Fruit fly (Drosophila melanogaster) whole organism, pupa: ENCODE measurements around the gene BNIP3.
A peak's percentile ranks its signal among the peaks of the same experiment; 100 is the strongest.

Source experiments
- CG10348 ChIP-seq: fragments of 200-800 bp; sonication (Bioruptor generic); IDR thresholded peaks from 2 replicates; pipeline ENCODE4 v1.3.6; 2022; ENCODE audit warnings: missing biosample characterization, missing genetic modification characterization
- CG12605 ChIP-seq: fragments of 200-800 bp; sonication (Bioruptor generic); IDR thresholded peaks from 2 replicates; pipeline ENCODE4 v1.3.6; 2022; ENCODE audit warnings: missing biosample characterization, missing genetic modification characterization
- CG13204 ChIP-seq: fragments of 200-800 bp; sonication (Bioruptor generic); optimal IDR thresholded peaks from 2 replicates; lab custom pipeline; 2018; ENCODE audit warnings: missing biosample characterization, mild to moderate bottlenecking, missing genetic modification characterization, moderate library complexity
- CG14655 ChIP-seq: fragments of 200-800 bp; sonication (Bioruptor generic); optimal IDR thresholded peaks from 3 replicates; lab custom pipeline; 2017; ENCODE audit warnings: mild to moderate bottlenecking, missing biosample characterization, missing genetic modification reagents, missing genetic modification characterization
- CG15710 ChIP-seq: fragments of 200-800 bp; sonication (Bioruptor generic); optimal IDR thresholded peaks from 2 replicates; lab custom pipeline; 2018; ENCODE audit warnings: missing biosample characterization, mild to moderate bottlenecking, missing genetic modification characterization, moderate library complexity
- CG17806 ChIP-seq: fragments of 200-800 bp; sonication (Bioruptor generic); optimal IDR thresholded peaks from 2 replicates; lab custom pipeline; 2018; ENCODE audit warnings: missing biosample characterization, mild to moderate bottlenecking, missing genetic modification characterization, moderate library complexity
- CG32121 ChIP-seq: fragments of 200-800 bp; sonication (Bioruptor generic); IDR thresholded peaks from 2 replicates; pipeline ENCODE4 v1.3.6; 2022; ENCODE audit warnings: missing biosample characterization, missing genetic modification characterization
- CG34367 ChIP-seq: fragments of 200-800 bp; sonication (Bioruptor generic); optimal IDR thresholded peaks from 2 replicates; lab custom pipeline; 2018; ENCODE audit warnings: missing biosample characterization, mild to moderate bottlenecking, missing genetic modification characterization
- CG4496 ChIP-seq: fragments of 200-800 bp; sonication (Bioruptor generic); IDR thresholded peaks from 3 replicates; pipeline ENCODE4 v1.3.6; 2022; ENCODE audit warnings: missing biosample characterization, missing genetic modification characterization
- CG8159 ChIP-seq: fragments of 200-800 bp; sonication (Bioruptor generic); optimal IDR thresholded peaks from 3 replicates; lab custom pipeline; 2018; ENCODE audit warnings: missing biosample characterization, mild to moderate bottlenecking, missing genetic modification characterization, moderate library complexity
- CG8301 ChIP-seq: fragments of 200-800 bp; sonication (Bioruptor generic); optimal IDR thresholded peaks from 2 replicates; lab custom pipeline; 2018; ENCODE audit warnings: missing biosample characterization, mild to moderate bottlenecking, missing genetic modification characterization
- CG9948 ChIP-seq: fragments of 200-800 bp; sonication (Bioruptor generic); optimal IDR thresholded peaks from 2 replicates; lab custom pipeline; 2018; ENCODE audit warnings: missing biosample characterization, mild to moderate bottlenecking, missing genetic modification characterization, moderate library complexity
- D1 ChIP-seq: fragments of 200-800 bp; sonication (Bioruptor generic); optimal IDR thresholded peaks from 2 replicates; lab custom pipeline; 2018; ENCODE audit warnings: missing biosample characterization, mild to moderate bottlenecking, missing genetic modification characterization, moderate library complexity
- EcR ChIP-seq: fragments of 200-800 bp; sonication (Bioruptor generic); optimal IDR thresholded peaks from 3 replicates; lab custom pipeline; 2019; ENCODE audit warnings: missing biosample characterization, missing genetic modification characterization, mild to moderate bottlenecking, moderate library complexity, missing genetic modification reagents
- Ets98B ChIP-seq: fragments of 200-800 bp; sonication (Bioruptor generic); IDR thresholded peaks from 2 replicates; pipeline ENCODE4 v1.3.6; 2022; ENCODE audit warnings: missing biosample characterization, missing genetic modification characterization
- Pif1A ChIP-seq: fragments of 200-800 bp; sonication (Bioruptor generic); optimal IDR thresholded peaks from 3 replicates; lab custom pipeline; 2016; ENCODE audit warnings: missing biosample characterization, missing genetic modification characterization
- Pif1B ChIP-seq: fragments of 200-800 bp; sonication (Bioruptor generic); optimal IDR thresholded peaks from 3 replicates; lab custom pipeline; 2016; ENCODE audit warnings: missing biosample characterization, missing genetic modification characterization
- Snoo ChIP-seq: fragments of 200-800 bp; sonication (Bioruptor generic); optimal IDR thresholded peaks from 3 replicates; lab custom pipeline; 2017; ENCODE audit warnings: missing biosample characterization, mild to moderate bottlenecking, missing genetic modification characterization, inconsistent platforms
- fd96Ca ChIP-seq: fragments of 200-800 bp; sonication (Bioruptor generic); IDR thresholded peaks from 3 replicates; pipeline ENCODE4 v1.3.6; 2022; ENCODE audit warnings: missing biosample characterization, missing genetic modification characterization
- gl ChIP-seq: fragments of 200-800 bp; sonication (Bioruptor generic); optimal IDR thresholded peaks from 2 replicates; lab custom pipeline; 2018; ENCODE audit warnings: missing biosample characterization, mild to moderate bottlenecking, missing genetic modification characterization
- rn ChIP-seq: fragments of 200-800 bp; sonication (Bioruptor generic); IDR thresholded peaks from 2 replicates; pipeline ENCODE4 v1.3.6; 2022; ENCODE audit warnings: missing biosample characterization, missing genetic modification characterization

BNIP3 gene

DNA sequence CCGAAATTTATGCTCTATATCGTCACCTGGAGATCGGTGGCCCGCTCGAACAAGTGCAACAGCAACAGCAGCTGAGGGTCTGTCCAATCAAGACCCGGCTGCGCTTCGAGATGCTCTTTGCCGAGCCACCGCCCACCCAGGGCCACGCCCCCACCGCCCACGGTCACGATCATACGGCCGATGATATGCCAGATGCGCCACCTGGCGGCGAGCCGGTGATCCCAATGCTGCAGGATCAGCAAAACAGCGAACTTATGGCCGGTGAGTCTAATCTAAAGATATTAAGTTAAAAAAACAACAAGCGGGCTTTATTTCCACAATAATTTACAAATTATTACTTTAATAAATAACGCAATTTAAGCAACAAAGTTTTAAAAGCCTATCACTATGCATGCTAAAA is 21.0 kb downstream of the BNIP3 start:
- no peak for TF ChIP-seq CG8301 (tag; lab: Kevin White, UChicago)
- peak; percentile 29 for TF ChIP-seq D1 (tag; lab: Kevin White, UChicago)
- 0 out of 2 replicates have a peak, but pooled peaks have one; percentile 18 for TF ChIP-seq CG32121 (GFP tag; lab: Robert Waterston, UW)

DNA sequence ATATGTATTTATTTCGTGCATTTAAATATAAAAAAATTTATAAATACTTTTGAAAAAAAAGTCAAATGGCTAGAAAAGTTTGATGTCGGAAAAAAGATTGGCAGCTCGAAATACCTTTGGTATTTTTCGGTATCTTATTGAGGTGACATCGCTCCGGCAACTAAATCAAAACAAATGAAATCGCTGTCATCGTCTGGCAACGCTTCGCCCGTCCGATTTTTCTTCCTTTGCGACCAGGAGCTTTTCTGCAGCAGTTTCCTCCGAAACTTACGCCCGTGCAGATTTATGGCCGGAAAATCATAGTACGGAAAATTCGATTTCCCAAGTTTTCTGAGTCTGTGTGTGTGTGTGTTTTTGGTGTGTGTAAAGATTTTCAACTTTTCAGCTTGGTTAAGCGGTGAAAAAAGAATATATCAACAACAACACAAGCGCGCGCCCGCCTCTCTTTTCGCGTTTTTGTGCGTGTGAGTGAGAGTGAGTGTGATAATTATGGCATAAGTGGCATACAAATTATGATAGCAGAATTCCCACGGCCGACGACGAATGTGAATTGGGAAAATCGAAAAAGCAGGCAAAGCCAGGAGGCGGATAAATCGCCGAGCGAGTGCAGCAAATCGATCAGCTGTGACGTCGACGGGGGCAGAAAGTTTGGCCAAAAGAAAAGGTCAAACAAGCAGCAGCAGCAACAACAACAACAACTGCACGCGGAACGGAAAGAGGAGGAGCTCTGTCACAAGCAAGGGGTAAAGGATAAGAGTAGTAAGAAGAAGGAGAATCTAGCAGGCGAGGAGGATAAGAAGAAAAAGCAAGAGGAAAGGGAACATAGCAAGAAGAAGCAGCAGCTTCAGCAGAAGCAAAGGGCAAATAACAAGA is 21.8 kb downstream of the BNIP3 start, which contains the start of gene CG32425:
CG32425 (plus strand) TSS at position 200 of the 873 bp plus-strand sequence.
- no peak for TF ChIP-seq CG8301 (tag; lab: Kevin White, UChicago)
- TF ChIP-seq fd96Ca (GFP tag; lab: Robert Waterston, UW), result no peak
- TF ChIP-seq gl, result peak; percentile 26
- TF ChIP-seq CG32121 (GFP tag; lab: Robert Waterston, UW), result no peak
- TF ChIP-seq D1 (tag; lab: Kevin White, UChicago), result no peak
- no peak for TF ChIP-seq CG34367 (tag; lab: Kevin White, UChicago)
- TF ChIP-seq Ets98B (GFP tag; lab: Robert Waterston, UW), result 0 out of 2 replicates have a peak, but pooled peaks have one; percentile 19
- TF ChIP-seq Pif1B (GFP tag; lab: Kevin White, UChicago), result no peak
- TF ChIP-seq EcR (GFP tag; lab: Kevin White, UChicago), result peak; percentile 32
- TF ChIP-seq rn (GFP tag; lab: Robert Waterston, UW), result no peak
- no peak for TF ChIP-seq Snoo (tag; lab: Kevin White, UChicago)
- peak; percentile 1 for TF ChIP-seq CG17806 (tag; lab: Kevin White, UChicago)
- TF ChIP-seq CG14655 (GFP tag; lab: Kevin White, UChicago), result no peak
- TF ChIP-seq CG12605, result no peak
- TF ChIP-seq CG4496 (GFP tag; lab: Robert Waterston, UW), result peak; percentile 61; the same call in 1 of the 3 replicates
- no peak for TF ChIP-seq CG10348 (GFP tag; lab: Robert Waterston, UW)
- no peak for TF ChIP-seq Pif1A (GFP tag; lab: Kevin White, UChicago)
- TF ChIP-seq CG9948 (tag; lab: Kevin White, UChicago), result no peak
- no peak for TF ChIP-seq CG13204 (GFP tag; lab: Kevin White, UChicago)
- no peak for TF ChIP-seq CG8159 (tag; lab: Kevin White, UChicago)
- no peak for TF ChIP-seq CG15710 (tag; lab: Kevin White, UChicago)
- TF ChIP-seq, all 21 proteins: peak for 5

DNA sequence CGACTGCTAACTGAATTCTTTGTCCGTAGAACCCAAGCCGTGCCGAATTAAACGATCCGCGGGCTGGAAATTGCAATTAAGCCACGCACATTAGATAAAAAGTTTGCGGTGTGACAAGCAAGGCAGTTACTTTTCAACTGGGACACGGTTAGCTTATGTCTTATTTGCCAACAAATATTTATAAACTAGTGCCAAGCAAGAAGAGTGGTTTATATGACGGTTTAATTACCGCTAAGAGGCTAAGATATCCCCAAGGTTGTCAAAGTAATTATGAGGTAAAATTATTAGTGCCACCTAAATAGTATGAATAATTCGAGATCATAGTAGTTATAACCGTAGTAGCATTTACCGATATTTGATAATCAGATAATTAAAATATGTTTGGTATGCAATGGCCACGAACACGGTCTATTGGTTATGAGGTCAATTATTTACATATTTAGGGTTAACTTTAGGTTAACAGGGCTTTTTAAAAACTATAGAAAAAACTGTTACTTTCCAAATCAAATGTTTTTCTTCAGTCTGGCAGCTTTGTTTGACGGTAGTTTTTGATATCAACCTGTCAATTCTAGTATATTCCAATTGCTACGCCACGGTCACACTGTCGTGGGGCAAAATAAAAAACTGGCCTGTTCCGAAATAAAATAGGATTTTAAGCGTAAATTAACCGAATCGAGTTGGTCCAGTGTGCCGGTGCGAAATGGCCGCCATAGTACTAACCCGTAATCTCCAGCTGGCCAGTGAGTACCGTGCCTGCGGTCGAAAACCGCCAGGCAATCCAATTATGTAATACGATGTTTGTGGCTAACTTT is 24.2 kb downstream of the BNIP3 start, which contains the start of gene ZnT77C:
ZnT77C (minus strand) TSS at position 142 of the 812 bp plus-strand sequence.
- TF ChIP-seq fd96Ca (GFP tag; lab: Robert Waterston, UW) (no peak), Pif1B (GFP tag; lab: Kevin White, UChicago) (no peak), CG15710 (tag; lab: Kevin White, UChicago) (no peak), D1 (tag; lab: Kevin White, UChicago) (no peak), Pif1A (GFP tag; lab: Kevin White, UChicago) (no peak), CG14655 (GFP tag; lab: Kevin White, UChicago) (no peak), CG12605 (no peak), CG17806 (tag; lab: Kevin White, UChicago) (no peak), CG10348 (GFP tag; lab: Robert Waterston, UW) (no peak), EcR (GFP tag; lab: Kevin White, UChicago) (no peak), Snoo (tag; lab: Kevin White, UChicago) (no peak)

DNA sequence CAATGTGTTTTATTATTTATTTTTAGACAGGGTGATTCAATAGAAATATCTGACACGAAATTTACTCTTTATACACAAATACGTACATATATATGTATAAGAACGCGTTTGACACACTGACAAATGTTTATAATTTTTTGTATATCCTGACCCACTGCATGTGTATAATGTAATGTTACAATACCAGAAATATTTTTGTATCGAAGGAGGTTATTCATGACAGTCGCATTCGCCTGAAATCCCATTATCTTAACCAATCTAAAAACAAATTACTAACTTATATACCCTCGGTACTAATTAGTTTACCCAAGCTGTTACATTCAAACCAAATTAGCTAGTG is 25.0 kb downstream of the BNIP3 start:
- TF ChIP-seq CG14655 (GFP tag; lab: Kevin White, UChicago) (no peak), Ets98B (GFP tag; lab: Robert Waterston, UW) (peak; percentile 24), gl (no peak), CG32121 (GFP tag; lab: Robert Waterston, UW) (peak; percentile 23; the same call in 1 of the 2 replicates), CG8301 (tag; lab: Kevin White, UChicago) (peak; percentile 7)

DNA sequence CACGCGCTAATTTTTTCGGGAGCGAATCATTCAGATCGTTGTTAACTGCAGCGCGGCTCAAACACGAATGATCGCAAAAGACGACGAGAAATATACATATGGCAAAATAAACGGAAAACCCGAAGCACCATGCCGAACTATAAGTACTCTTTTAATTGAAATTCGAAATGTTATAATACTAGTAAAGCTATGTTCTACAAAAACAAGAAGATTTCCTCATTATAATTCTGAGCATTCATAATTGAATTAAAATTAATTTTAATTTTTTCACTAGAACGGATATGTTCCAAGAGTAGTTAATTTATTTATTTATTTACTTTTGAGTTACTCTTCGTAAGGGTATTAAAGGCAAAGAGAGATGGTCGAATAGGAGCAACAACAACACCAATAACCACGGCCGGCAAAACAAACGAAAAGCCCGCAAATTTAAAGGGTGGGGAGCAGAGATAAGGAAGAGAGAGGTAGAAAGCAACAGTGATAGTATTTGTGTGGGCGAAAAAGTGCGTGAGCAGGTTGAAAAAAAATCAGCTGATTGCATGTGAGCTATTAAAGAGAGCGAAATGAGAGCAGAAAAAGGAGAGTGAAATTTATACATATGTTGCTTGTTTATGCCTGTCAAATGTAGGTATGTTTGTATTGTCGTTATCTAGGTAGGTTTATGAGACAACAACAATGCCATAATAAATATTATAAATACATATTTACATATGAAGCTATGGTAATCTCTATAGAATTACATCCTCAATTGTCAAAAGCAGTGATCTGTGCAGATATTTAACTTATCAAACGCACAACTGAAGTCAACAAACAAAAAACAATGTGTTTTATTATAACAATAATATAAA is 25.6 kb downstream of the BNIP3 start:
- peak; percentile 82 for TF ChIP-seq CG8301 (tag; lab: Kevin White, UChicago)
- TF ChIP-seq CG8159 (tag; lab: Kevin White, UChicago), result peak; percentile 90
- TF ChIP-seq CG9948 (tag; lab: Kevin White, UChicago), result peak; percentile 81
- TF ChIP-seq Snoo (tag; lab: Kevin White, UChicago), result peak; percentile 89
- TF ChIP-seq CG15710 (tag; lab: Kevin White, UChicago), result peak; percentile 89
- TF ChIP-seq CG17806 (tag; lab: Kevin White, UChicago), result peak; percentile 85
- 0 out of 2 replicates have a peak, but pooled peaks have one; percentile 35 for TF ChIP-seq rn (GFP tag; lab: Robert Waterston, UW)
- peak; percentile 67 for TF ChIP-seq D1 (tag; lab: Kevin White, UChicago)
- peak; percentile 83 for TF ChIP-seq CG34367 (tag; lab: Kevin White, UChicago)
- TF ChIP-seq gl, result peak; percentile 18
- TF ChIP-seq Ets98B (GFP tag; lab: Robert Waterston, UW), result peak; percentile 87
- TF ChIP-seq CG14655 (GFP tag; lab: Kevin White, UChicago), result peak; percentile 85
- TF ChIP-seq EcR (GFP tag; lab: Kevin White, UChicago), result peak; percentile 36
- peak; percentile 84 for TF ChIP-seq Pif1B (GFP tag; lab: Kevin White, UChicago)
- peak; percentile 92 for TF ChIP-seq CG32121 (GFP tag; lab: Robert Waterston, UW)
- peak; percentile 86 for TF ChIP-seq CG4496 (GFP tag; lab: Robert Waterston, UW)
- 0 out of 2 replicates have a peak, but pooled peaks have one; percentile 7 for TF ChIP-seq CG10348 (GFP tag; lab: Robert Waterston, UW)
- TF ChIP-seq CG13204 (GFP tag; lab: Kevin White, UChicago), result no peak
- TF ChIP-seq CG12605, result peak; percentile 88
- TF ChIP-seq Pif1A (GFP tag; lab: Kevin White, UChicago), result peak; percentile 83
- no peak for TF ChIP-seq fd96Ca (GFP tag; lab: Robert Waterston, UW)
- TF ChIP-seq, all 21 proteins: peak for 19
